Fruit fly (Drosophila melanogaster): ENCODE measurements around the gene hh.
A peak's percentile ranks its signal among the peaks of the same experiment; 100 is the strongest.

hh gene

dm6 chr3R:23147625-23148024, 5.9 kb upstream of the hh start (continued):
- TF ChIP-seq chif (GFP tag; optimal IDR thresholded peaks at IDR 0.05) (no peak), CG2120 (GFP tag; optimal IDR thresholded peaks at IDR 0.05) (no peak), Fer2 (tag; optimal IDR thresholded peaks at IDR 0.05) (no peak), CG13424 (tag; optimal IDR thresholded peaks at IDR 0.05) (no peak), pzg (GFP tag; optimal IDR thresholded peaks at IDR 0.05) (no peak), Hmx (GFP tag; optimal IDR thresholded peaks at IDR 0.05) (no peak), fd64A (GFP tag; optimal IDR thresholded peaks at IDR 0.05) (no peak), Sin3A (optimal IDR thresholded peaks at IDR 0.05) (no peak), CG16779 (GFP tag; IDR thresholded peaks at IDR 0.05) (no peak), dati (GFP tag; IDR thresholded peaks at IDR 0.05) (no peak), Ets65A (GFP tag) (no peak), D19B (GFP tag; optimal IDR thresholded peaks at IDR 0.05) (no peak), Max (GFP tag; optimal IDR thresholded peaks at IDR 0.05) (no peak), jing (GFP tag; optimal IDR thresholded peaks at IDR 0.05) (no peak), Dek (tag; optimal IDR thresholded peaks at IDR 0.05) (no peak), ewg (GFP tag; optimal IDR thresholded peaks at IDR 0.05) (no peak), Ets97D (GFP tag; optimal IDR thresholded peaks at IDR 0.05) (no peak), Blimp-1 (GFP tag; optimal IDR thresholded peaks at IDR 0.05) (no peak), Hand (GFP tag; optimal IDR thresholded peaks at IDR 0.05) (no peak), CG9727 (GFP tag; optimal IDR thresholded peaks at IDR 0.05) (no peak), CG16815 (GFP tag; optimal IDR thresholded peaks at IDR 0.05) (no peak), CG7786 (GFP tag; optimal IDR thresholded peaks at IDR 0.05) (no peak), CG32772 (GFP tag; IDR thresholded peaks at IDR 0.05) (no peak), amos (GFP tag; IDR thresholded peaks at IDR 0.05; ENCODE audit: partially characterized antibody) (no peak), tgo (GFP tag; IDR thresholded peaks at IDR 0.05) (0 out of 3 replicates have a peak, but pooled peaks have one; percentile 19), ab (GFP tag; optimal IDR thresholded peaks at IDR 0.05) (no peak), her (GFP tag; optimal IDR thresholded peaks at IDR 0.05) (no peak), CG17385 (GFP tag; optimal IDR thresholded peaks at IDR 0.05) (no peak), CG10959 (GFP tag; IDR thresholded peaks at IDR 0.05) (no peak), Atf6 (GFP tag; IDR thresholded peaks at IDR 0.05) (no peak), CG15479 (GFP tag; optimal IDR thresholded peaks at IDR 0.05) (no peak), psq (GFP tag; optimal IDR thresholded peaks at IDR 0.05) (no peak), CG7372 (GFP tag; IDR thresholded peaks at IDR 0.05) (no peak), Adf1 (GFP tag; IDR thresholded peaks at IDR 0.05) (no peak), CG14965 (GFP tag; optimal IDR thresholded peaks at IDR 0.05; ENCODE audit: borderline replicate concordance) (no peak), Mrtf (GFP tag; IDR thresholded peaks at IDR 0.05) (no peak), odd (GFP tag; optimal IDR thresholded peaks at IDR 0.05) (no peak), CG10274 (GFP tag; optimal IDR thresholded peaks at IDR 0.05) (no peak), prd (optimal IDR thresholded peaks at IDR 0.05) (no peak), prd (GFP tag; IDR thresholded peaks at IDR 0.05) (no peak), CG17361 (GFP tag; IDR thresholded peaks at IDR 0.05) (no peak), mam (GFP tag; optimal IDR thresholded peaks at IDR 0.05) (no peak), dm (GFP tag; optimal IDR thresholded peaks at IDR 0.05) (no peak), tup (GFP tag; optimal IDR thresholded peaks at IDR 0.05) (no peak), CG17328 (GFP tag; IDR thresholded peaks at IDR 0.05) (no peak), btn (GFP tag; optimal IDR thresholded peaks at IDR 0.05) (no peak), CG5953 (GFP tag; IDR thresholded peaks at IDR 0.05) (no peak), CG14710 (tag; optimal IDR thresholded peaks at IDR 0.05) (no peak), ham (GFP tag; IDR thresholded peaks at IDR 0.05) (no peak), CG18262 (tag; optimal IDR thresholded peaks at IDR 0.05) (no peak), CG8478 (optimal IDR thresholded peaks at IDR 0.05) (no peak), Hr78 (GFP tag; optimal IDR thresholded peaks at IDR 0.05) (no peak), CG7556 (GFP tag; optimal IDR thresholded peaks at IDR 0.05) (no peak)

Measured in whole organism, embryonic.